Fruit fly (Drosophila melanogaster): ENCODE results near the gene Tm2.

Tm2 gene

dm6 chr3R:15268856-15269255, 41.1 kb upstream of the Tm2 start:
- TF ChIP-seq CG32121 (GFP tag; IDR thresholded peaks at IDR 0.05) (no peak), CG12605 (GFP tag; IDR thresholded peaks at IDR 0.05) (no peak), CG34367 (tag; optimal IDR thresholded peaks at IDR 0.05) (no peak), CG14655 (GFP tag; optimal IDR thresholded peaks at IDR 0.05) (no peak), D1 (tag; optimal IDR thresholded peaks at IDR 0.05) (no peak), CG4496 (GFP tag; IDR thresholded peaks at IDR 0.05) (no peak), CG17806 (tag; optimal IDR thresholded peaks at IDR 0.05) (no peak), EcR (GFP tag; optimal IDR thresholded peaks at IDR 0.05) (no peak), CG8159 (tag; optimal IDR thresholded peaks at IDR 0.05) (no peak), rn (GFP tag; IDR thresholded peaks at IDR 0.05) (no peak), CG13204 (GFP tag; optimal IDR thresholded peaks at IDR 0.05) (no peak), CG10348 (GFP tag; IDR thresholded peaks at IDR 0.05) (no peak), fd96Ca (GFP tag; IDR thresholded peaks at IDR 0.05) (no peak), Pif1B (GFP tag; optimal IDR thresholded peaks at IDR 0.05) (no peak)

- peak; percentile 98 for TF ChIP-seq CG9948 (tag; optimal IDR thresholded peaks at IDR 0.05)
- TF ChIP-seq Pif1A (GFP tag; optimal IDR thresholded peaks at IDR 0.05), result no peak
- peak; percentile 85 for TF ChIP-seq EcR (GFP tag; optimal IDR thresholded peaks at IDR 0.05)
- peak; percentile 87 for TF ChIP-seq rn (GFP tag; IDR thresholded peaks at IDR 0.05)
- peak; percentile 90 for TF ChIP-seq Ets98B (GFP tag; IDR thresholded peaks at IDR 0.05)
- peak; percentile 98 for TF ChIP-seq CG15710 (tag; optimal IDR thresholded peaks at IDR 0.05)
- TF ChIP-seq gl (tag; optimal IDR thresholded peaks at IDR 0.05), result peak; percentile 91
- TF ChIP-seq Snoo (tag; optimal IDR thresholded peaks at IDR 0.05), result peak; percentile 97
- TF ChIP-seq fd96Ca (GFP tag; IDR thresholded peaks at IDR 0.05), result peak; percentile 67; the same call in 2 of the 3 replicates
- peak; percentile 98 for TF ChIP-seq CG8301 (tag; optimal IDR thresholded peaks at IDR 0.05)
- TF ChIP-seq D1 (tag; optimal IDR thresholded peaks at IDR 0.05), result no peak
- TF ChIP-seq CG12605 (GFP tag; IDR thresholded peaks at IDR 0.05), result peak; percentile 94
- TF ChIP-seq CG14655 (GFP tag; optimal IDR thresholded peaks at IDR 0.05), result no peak
- peak; percentile 93 for TF ChIP-seq CG4496 (GFP tag; IDR thresholded peaks at IDR 0.05)
- TF ChIP-seq CG17806 (tag; optimal IDR thresholded peaks at IDR 0.05), result peak; percentile 98
- peak; percentile 83 for TF ChIP-seq CG10348 (GFP tag; IDR thresholded peaks at IDR 0.05)
- no peak for TF ChIP-seq CG13204 (GFP tag; optimal IDR thresholded peaks at IDR 0.05)
- TF ChIP-seq CG34367 (tag; optimal IDR thresholded peaks at IDR 0.05), result peak; percentile 97
- peak; percentile 96 for TF ChIP-seq CG32121 (GFP tag; IDR thresholded peaks at IDR 0.05)
- TF ChIP-seq Pif1B (GFP tag; optimal IDR thresholded peaks at IDR 0.05), result no peak
- TF ChIP-seq CG8159 (tag; optimal IDR thresholded peaks at IDR 0.05), result peak; percentile 99
Observed at dm6 chr3R:15275158-15275623, 34.8 kb upstream of the Tm2 start, which contains the start of the genes Cp190 and CG4338. Gene Cp190 (minus strand): TSS chr3R:15275241. Gene CG4338 (plus strand): TSS chr3R:15275522.

- TF ChIP-seq CG17806 (tag; optimal IDR thresholded peaks at IDR 0.05) (no peak), CG8301 (tag; optimal IDR thresholded peaks at IDR 0.05) (no peak), Pif1B (GFP tag; optimal IDR thresholded peaks at IDR 0.05) (no peak), EcR (GFP tag; optimal IDR thresholded peaks at IDR 0.05) (no peak), CG4496 (GFP tag; IDR thresholded peaks at IDR 0.05) (no peak), CG34367 (tag; optimal IDR thresholded peaks at IDR 0.05) (no peak), Ets98B (GFP tag; IDR thresholded peaks at IDR 0.05) (no peak)
Observed at dm6 chr3R:15277926-15278869, 31.8 kb upstream of the Tm2 start, which contains the start of the genes MRG15 and Tm1. Gene MRG15 (minus strand): TSS chr3R:15278109. Gene Tm1 (plus strand): TSS chr3R:15278220.

dm6 chr3R:15280619-15281334, 29.2 kb upstream of the Tm2 start:
- no peak for TF ChIP-seq CG34367 (tag; optimal IDR thresholded peaks at IDR 0.05)
- TF ChIP-seq Ets98B (GFP tag; IDR thresholded peaks at IDR 0.05), result no peak
- TF ChIP-seq Pif1B (GFP tag; optimal IDR thresholded peaks at IDR 0.05), result peak; percentile 43
- TF ChIP-seq CG12605 (GFP tag; IDR thresholded peaks at IDR 0.05), result no peak
- TF ChIP-seq CG10348 (GFP tag; IDR thresholded peaks at IDR 0.05), result no peak
- TF ChIP-seq gl (tag; optimal IDR thresholded peaks at IDR 0.05), result no peak
- TF ChIP-seq Pif1A (GFP tag; optimal IDR thresholded peaks at IDR 0.05), result peak; percentile 40
- TF ChIP-seq CG13204 (GFP tag; optimal IDR thresholded peaks at IDR 0.05), result no peak
- TF ChIP-seq CG32121 (GFP tag; IDR thresholded peaks at IDR 0.05), result no peak
- TF ChIP-seq CG8159 (tag; optimal IDR thresholded peaks at IDR 0.05), result peak; percentile 54
- no peak for TF ChIP-seq rn (GFP tag; IDR thresholded peaks at IDR 0.05)
- TF ChIP-seq CG15710 (tag; optimal IDR thresholded peaks at IDR 0.05), result peak; percentile 33
- TF ChIP-seq fd96Ca (GFP tag; IDR thresholded peaks at IDR 0.05), result no peak
- TF ChIP-seq EcR (GFP tag; optimal IDR thresholded peaks at IDR 0.05), result no peak
- TF ChIP-seq D1 (tag; optimal IDR thresholded peaks at IDR 0.05), result no peak
- peak; percentile 81 for TF ChIP-seq CG14655 (GFP tag; optimal IDR thresholded peaks at IDR 0.05)
- peak; percentile 24 for TF ChIP-seq CG17806 (tag; optimal IDR thresholded peaks at IDR 0.05)
- TF ChIP-seq Snoo (tag; optimal IDR thresholded peaks at IDR 0.05), result peak; percentile 74
- peak; percentile 57 for TF ChIP-seq CG8301 (tag; optimal IDR thresholded peaks at IDR 0.05)
- peak; percentile 42 for TF ChIP-seq CG9948 (tag; optimal IDR thresholded peaks at IDR 0.05)
- TF ChIP-seq CG4496 (GFP tag; IDR thresholded peaks at IDR 0.05), result 0 out of 3 replicates have a peak, but pooled peaks have one; percentile 25

Measured in whole organism, pupa.